Worm (Caenorhabditis elegans) whole organism, L4/young adult: Measurements from ENCODE around the gene dao-4.

Source experiments
- W03F9.2 ChIP-seq: fragments of 150-350 bp; optimal IDR thresholded peaks from 2 replicates; lab custom pipeline; 2014; ENCODE audit warnings: missing biosample characterization, missing genetic modification characterization
- him-1 ChIP-seq: sonication (generic microtip); optimal IDR thresholded peaks from 2 replicates; lab custom pipeline; 2016; ENCODE audit warnings: missing genotype, missing genetic modification reagents, missing genetic modification characterization, missing compliant biosample characterization

DNA sequence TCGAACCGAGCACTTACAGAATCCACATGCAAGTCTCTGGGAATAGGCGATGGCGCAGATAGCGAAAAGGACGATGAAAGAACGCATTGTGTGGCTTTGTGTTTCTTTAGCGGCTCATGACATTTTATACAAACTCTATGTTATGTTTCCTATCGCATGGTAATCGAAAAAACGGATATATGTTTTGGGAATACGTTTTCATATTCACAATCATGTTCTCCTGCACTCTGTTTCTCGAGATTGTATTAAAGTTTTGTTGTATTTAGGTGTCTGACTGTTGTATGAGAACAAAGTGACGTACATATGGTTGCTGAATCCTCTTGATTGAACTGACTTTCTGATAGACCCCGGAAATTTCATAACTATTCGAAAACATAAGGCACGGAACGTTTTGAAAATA lies 16.8 kb upstream of the dao-4 start, which contains the start of gene ZC373.2:
- TF ChIP-seq W03F9.2 (tag; lab: Kevin White, UChicago) (no peak), him-1 (tag; lab: Kevin White, UChicago) (no peak)
